Fruit fly (Drosophila melanogaster): ENCODE measurements around the gene ChAT.
A peak's percentile ranks its signal among the peaks of the same experiment; 100 is the strongest.

Gene ChAT

dm6 chr3R:18745961-18746468 lies 40.7 kb downstream of the ChAT start, which contains the start of the genes PGS1 and gwl (continued):
- TF ChIP-seq Hr78 (GFP tag; optimal IDR thresholded peaks at IDR 0.05), result no peak
- peak; percentile 89 for TF ChIP-seq gem (tag; optimal IDR thresholded peaks at IDR 0.05)
- TF ChIP-seq CG17359 (tag; optimal IDR thresholded peaks at IDR 0.05), result no peak
- TF ChIP-seq HLH4C (GFP tag; IDR thresholded peaks at IDR 0.05; ENCODE audit: partially characterized antibody), result peak; percentile 37; the same call in 1 of the 3 replicates
- no peak for TF ChIP-seq sd (tag; optimal IDR thresholded peaks at IDR 0.05)
- peak; percentile 10; the same call in 1 of the 3 replicates for TF ChIP-seq CG3726 (GFP tag; IDR thresholded peaks at IDR 0.05)
- peak; percentile 25 for TF ChIP-seq CG18476 (GFP tag; optimal IDR thresholded peaks at IDR 0.05)
- TF ChIP-seq slp2 (GFP tag; optimal IDR thresholded peaks at IDR 0.05), result no peak
- no peak for TF ChIP-seq D19A (tag; optimal IDR thresholded peaks at IDR 0.05)
- no peak for TF ChIP-seq aop (GFP tag; IDR thresholded peaks at IDR 0.05)
- peak; percentile 53; the same call in 2 of the 3 replicates for TF ChIP-seq ken (GFP tag; IDR thresholded peaks at IDR 0.05)
- peak in 1 of 2 experiments; percentile 74 for TF ChIP-seq bsh (GFP tag; optimal IDR thresholded peaks at IDR 0.05)
- peak; percentile 74 for TF ChIP-seq CG14014 (GFP tag; IDR thresholded peaks at IDR 0.05)
- peak in 1 of 3 experiments; percentile 83 for TF ChIP-seq lola (GFP tag; optimal IDR thresholded peaks at IDR 0.05)
- TF ChIP-seq Hr51 (GFP tag; optimal IDR thresholded peaks at IDR 0.05), result peak in 1 of 2 experiments; percentile 6
- peak; percentile 64 for TF ChIP-seq Meics (GFP tag; optimal IDR thresholded peaks at IDR 0.05)
- peak; percentile 69 for TF ChIP-seq CG9437 (GFP tag; optimal IDR thresholded peaks at IDR 0.05)
- TF ChIP-seq gcm (GFP tag; optimal IDR thresholded peaks at IDR 0.05), result no peak
- no peak for TF ChIP-seq her (GFP tag; optimal IDR thresholded peaks at IDR 0.05)
- no peak for TF ChIP-seq insv (GFP tag; optimal IDR thresholded peaks at IDR 0.05)
- TF ChIP-seq exex (tag; optimal IDR thresholded peaks at IDR 0.05), result no peak
- no peak for TF ChIP-seq Kr (GFP tag; optimal IDR thresholded peaks at IDR 0.05)
- 0 out of 2 replicates have a peak, but pooled peaks have one; percentile 37 for TF ChIP-seq Drgx (GFP tag; IDR thresholded peaks at IDR 0.05)
- TF ChIP-seq CG16813 (GFP tag; IDR thresholded peaks at IDR 0.05; ENCODE audit: partially characterized antibody), result peak; percentile 72
- TF ChIP-seq CG11247 (GFP tag; IDR thresholded peaks at IDR 0.05), result peak; percentile 74
- TF ChIP-seq Fer3 (tag; optimal IDR thresholded peaks at IDR 0.05), result peak; percentile 75
- TF ChIP-seq ewg (GFP tag; optimal IDR thresholded peaks at IDR 0.05), result peak; percentile 35
- TF ChIP-seq chm (GFP tag; IDR thresholded peaks at IDR 0.05), result peak; percentile 33; the same call in 1 of the 2 replicates
- no peak for TF ChIP-seq CG12769 (tag; optimal IDR thresholded peaks at IDR 0.05)
- peak; percentile 35 for TF ChIP-seq CG17612 (GFP tag; IDR thresholded peaks at IDR 0.05)
- TF ChIP-seq CG14860 (GFP tag; IDR thresholded peaks at IDR 0.05; ENCODE audit: partially characterized antibody), result peak; percentile 44; the same call in 2 of the 3 replicates
- peak; percentile 47; the same call in 1 of the 2 replicates for TF ChIP-seq ara (GFP tag; IDR thresholded peaks at IDR 0.05)
- TF ChIP-seq nerfin-2 (GFP tag; IDR thresholded peaks at IDR 0.05; ENCODE audit: partially characterized antibody), result no peak
- TF ChIP-seq CG12104 (GFP tag; optimal IDR thresholded peaks at IDR 0.05), result peak; percentile 73
- TF ChIP-seq chif (GFP tag; optimal IDR thresholded peaks at IDR 0.05), result peak; percentile 27 to 48
- TF ChIP-seq CG6175 (GFP tag; IDR thresholded peaks at IDR 0.05), result peak; percentile 66; the same call in 1 of the 3 replicates
- no peak for TF ChIP-seq Deaf1 (tag; optimal IDR thresholded peaks at IDR 0.05)
- TF ChIP-seq CG1832 (GFP tag; optimal IDR thresholded peaks at IDR 0.05), result no peak
- peak; percentile 87 for TF ChIP-seq CG32532 (GFP tag; IDR thresholded peaks at IDR 0.05)
- peak; percentile 9 for TF ChIP-seq CG2875 (GFP tag; optimal IDR thresholded peaks at IDR 0.05)
- TF ChIP-seq CG7987 (GFP tag; optimal IDR thresholded peaks at IDR 0.05), result no peak
- TF ChIP-seq CG11723 (GFP tag; optimal IDR thresholded peaks at IDR 0.05), result no peak
- TF ChIP-seq CG7357 (GFP tag; IDR thresholded peaks at IDR 0.05), result peak; percentile 70; the same call in 1 of the 3 replicates
- TF ChIP-seq onecut (GFP tag; IDR thresholded peaks at IDR 0.05), result peak; percentile 18; the same call in 1 of the 2 replicates
- peak; percentile 87 for TF ChIP-seq ttk (GFP tag; IDR thresholded peaks at IDR 0.05)
- peak; percentile 76 for TF ChIP-seq HLH3B (GFP tag; IDR thresholded peaks at IDR 0.05)
- TF ChIP-seq CG12942 (GFP tag; optimal IDR thresholded peaks at IDR 0.05), result peak; percentile 74
- peak; percentile 80 for TF ChIP-seq CG2116 (GFP tag; optimal IDR thresholded peaks at IDR 0.05)

All from whole organism, embryonic.